Worm (Caenorhabditis elegans) whole organism, young adult: ENCODE results near the gene mars-1.

Source experiments
- B0035.1 ChIP-seq: sonication (generic microtip); optimal IDR thresholded peaks from 2 replicates; lab custom pipeline; 2016; ENCODE audit warnings: missing genetic modification characterization, mild to moderate bottlenecking, missing compliant biosample characterization, missing genotype, missing genetic modification reagents
- B0336.3 ChIP-seq: fragments of 200-800 bp; sonication (Bioruptor generic); IDR thresholded peaks from 2 replicates; pipeline ENCODE4 v1.3.6; 2022; ENCODE audit warnings: missing genetic modification characterization, missing compliant biosample characterization
- C06A6.2 ChIP-seq: fragments of 200-800 bp; sonication (Bioruptor generic); conservative IDR thresholded peaks from 2 replicates; pipeline ENCODE4 v1.3.6; 2022; ENCODE audit warnings: missing genetic modification characterization, missing compliant biosample characterization
- F33H1.4 ChIP-seq: fragments of 200-800 bp; sonication (Bioruptor generic); IDR thresholded peaks from 2 replicates; pipeline ENCODE4 v1.3.6; 2022; ENCODE audit warnings: missing genetic modification reagents, missing genetic modification characterization, missing compliant biosample characterization
- F37B4.10 ChIP-seq: fragments of 200-800 bp; sonication (Bioruptor generic); IDR thresholded peaks from 2 replicates; pipeline ENCODE4 v1.3.6; 2022; ENCODE audit warnings: missing genetic modification characterization, missing compliant biosample characterization
- F49E8.2 ChIP-seq: sonication (generic microtip); optimal IDR thresholded peaks from 3 replicates; lab custom pipeline; 2017; ENCODE audit warnings: missing genetic modification characterization, mild to moderate bottlenecking, missing compliant biosample characterization, antibody characterized with exemption, moderate library complexity; ENCODE audit not compliant: insufficient read depth
- K12H6.12 ChIP-seq: fragments of 200-800 bp; sonication (Bioruptor generic); optimal IDR thresholded peaks from 2 replicates; lab custom pipeline; 2018; ENCODE audit warnings: mild to moderate bottlenecking, missing genetic modification characterization, missing compliant biosample characterization
- Y53G8AR.9 ChIP-seq: fragments of 200-800 bp; sonication (Bioruptor generic); conservative IDR thresholded peaks from 2 replicates; pipeline ENCODE4 v1.3.6; 2022; ENCODE audit warnings: missing genetic modification reagents, missing genetic modification characterization, missing compliant biosample characterization
- Y67H2A.10 ChIP-seq: fragments of 200-800 bp; sonication (Bioruptor generic); conservative IDR thresholded peaks from 2 replicates; pipeline ENCODE4 v1.3.6; 2022; ENCODE audit warnings: missing genetic modification reagents, missing genetic modification characterization, missing compliant biosample characterization
- Y79H2A.3 ChIP-seq: fragments of 200-800 bp; sonication (Bioruptor generic); conservative IDR thresholded peaks from 2 replicates; pipeline ENCODE4 v1.3.6; 2022; ENCODE audit warnings: missing genetic modification reagents, missing genetic modification characterization, missing compliant biosample characterization
- Y95B8A.8 ChIP-seq: fragments of 200-800 bp; sonication (Bioruptor generic); IDR thresholded peaks from 2 replicates; pipeline ENCODE4 v1.3.6; 2022; ENCODE audit warnings: missing genetic modification reagents, missing genetic modification characterization, missing compliant biosample characterization
- ZK185.1 ChIP-seq: sonication (generic microtip); optimal IDR thresholded peaks from 2 replicates; lab custom pipeline; 2016; ENCODE audit warnings: mild to moderate bottlenecking, missing genetic modification characterization, missing compliant biosample characterization; ENCODE audit not compliant: poor library complexity, severe bottlenecking
- akir-1 ChIP-seq: fragments of 200-800 bp; sonication (Bioruptor generic); optimal IDR thresholded peaks from 2 replicates; lab custom pipeline; 2018; ENCODE audit warnings: mild to moderate bottlenecking, missing genetic modification characterization, moderate library complexity, missing compliant biosample characterization
- ama-1 ChIP-seq, 3 experiments: fragments of 150-350 bp in 1 of 3; sonication (generic microtip) in 2 of 3; optimal IDR thresholded peaks; 2 replicates each; lab custom pipeline; 2014 to 2018; ENCODE audit warnings: missing biosample characterization in 2 of 3, missing genetic modification characterization in 2 of 3, missing genetic modification reagents in 2 of 3
- attf-6 ChIP-seq: fragments of 200-800 bp; sonication (Bioruptor generic); IDR thresholded peaks from 2 replicates; pipeline ENCODE4 v1.3.6; 2022; ENCODE audit warnings: missing genetic modification reagents, missing genetic modification characterization, missing compliant biosample characterization
- ceh-79 ChIP-seq: sonication (generic microtip); optimal IDR thresholded peaks from 2 replicates; lab custom pipeline; 2017; ENCODE audit warnings: mild to moderate bottlenecking, missing genetic modification characterization, missing compliant biosample characterization
- egl-44 ChIP-seq: fragments of 200-800 bp; sonication (Bioruptor generic); IDR thresholded peaks from 2 replicates; pipeline ENCODE4 v1.3.6; 2022; ENCODE audit warnings: missing genetic modification reagents, missing genetic modification characterization, missing compliant biosample characterization
- ekl-4 ChIP-seq: fragments of 200-800 bp; sonication (Bioruptor generic); IDR thresholded peaks from 2 replicates; pipeline ENCODE4 v1.3.6; 2022; ENCODE audit warnings: missing genetic modification reagents, missing genetic modification characterization, missing compliant biosample characterization
- him-1 ChIP-seq: sonication (generic microtip); optimal IDR thresholded peaks from 2 replicates; lab custom pipeline; 2016; ENCODE audit warnings: missing genotype, missing genetic modification reagents, missing genetic modification characterization, missing compliant biosample characterization
- hmg-20 ChIP-seq: fragments of 200-800 bp; sonication (Bioruptor generic); IDR thresholded peaks from 2 replicates; pipeline ENCODE4 v1.3.6; 2022; ENCODE audit warnings: missing genetic modification reagents, missing genetic modification characterization, missing compliant biosample characterization
- hrde-1 ChIP-seq: sonication (generic microtip); optimal IDR thresholded peaks from 2 replicates; lab custom pipeline; 2016; ENCODE audit warnings: missing genetic modification characterization, mild to moderate bottlenecking, missing compliant biosample characterization, moderate library complexity, missing genotype, missing genetic modification reagents, borderline replicate concordance
- hsf-1 ChIP-seq: fragments of 200-800 bp; sonication (Bioruptor generic); IDR thresholded peaks from 2 replicates; pipeline ENCODE4 v1.3.6; 2022; ENCODE audit warnings: missing genetic modification reagents, missing genetic modification characterization, missing compliant biosample characterization
- lir-1 ChIP-seq: fragments of 200-800 bp; sonication (Bioruptor generic); conservative IDR thresholded peaks from 2 replicates; pipeline ENCODE4 v1.3.6; 2022; ENCODE audit warnings: missing genetic modification reagents, missing genetic modification characterization, missing compliant biosample characterization
- lsy-27 ChIP-seq: sonication (generic microtip); optimal IDR thresholded peaks from 2 replicates; lab custom pipeline; 2017; ENCODE audit warnings: missing genetic modification characterization, mild to moderate bottlenecking, missing compliant biosample characterization, antibody characterized with exemption, missing genotype, borderline replicate concordance; ENCODE audit not compliant: insufficient read depth
- madf-3 ChIP-seq: fragments of 200-800 bp; sonication (Bioruptor generic); IDR thresholded peaks from 2 replicates; pipeline ENCODE4 v1.3.6; 2022; ENCODE audit warnings: missing genetic modification reagents, missing genetic modification characterization, missing compliant biosample characterization
- madf-6 ChIP-seq: fragments of 200-800 bp; sonication (Bioruptor generic); IDR thresholded peaks from 2 replicates; pipeline ENCODE4 v1.3.6; 2022; ENCODE audit warnings: missing genetic modification reagents, missing genetic modification characterization, missing compliant biosample characterization
- nfyb-1 ChIP-seq: fragments of 200-800 bp; sonication (Bioruptor generic); IDR thresholded peaks from 2 replicates; pipeline ENCODE4 v1.3.6; 2022; ENCODE audit warnings: missing genetic modification reagents, missing genetic modification characterization, missing compliant biosample characterization
- nhr-120 ChIP-seq: fragments of 200-800 bp; sonication (Bioruptor generic); IDR thresholded peaks from 2 replicates; pipeline ENCODE4 v1.3.6; 2022; ENCODE audit warnings: missing genetic modification characterization, missing compliant biosample characterization
- pbrm-1 ChIP-seq: fragments of 200-800 bp; sonication (Bioruptor generic); IDR thresholded peaks from 2 replicates; pipeline ENCODE4 v1.3.6; 2022; ENCODE audit warnings: missing genetic modification reagents, missing genetic modification characterization, missing compliant biosample characterization
- pha-4 ChIP-seq: fragments of 150-350 bp; sonication (generic microtip); optimal IDR thresholded peaks from 2 replicates; lab custom pipeline; 2014; ENCODE audit warnings: missing biosample characterization, missing genetic modification reagents, missing genetic modification characterization
- rcor-1 ChIP-seq: fragments of 200-800 bp; sonication (Bioruptor generic); IDR thresholded peaks from 2 replicates; pipeline ENCODE4 v1.3.6; 2022; ENCODE audit warnings: missing genetic modification reagents, missing genetic modification characterization, missing compliant biosample characterization
- rec-8 ChIP-seq, 2 experiments: sonication (generic microtip); optimal IDR thresholded peaks; 2 replicates each; lab custom pipeline; 2016; ENCODE audit warnings: mild to moderate bottlenecking in 2 of 2, missing genetic modification characterization in 2 of 2, missing genetic modification reagents in 2 of 2, missing genotype in 2 of 2, missing biosample characterization in 1 of 2, missing compliant biosample characterization in 1 of 2, moderate library complexity in 1 of 2
- repo-1 ChIP-seq: sonication (generic microtip); optimal IDR thresholded peaks from 2 replicates; lab custom pipeline; 2017; ENCODE audit warnings: mild to moderate bottlenecking, missing genetic modification characterization, missing compliant biosample characterization
- rpc-1 ChIP-seq, 2 experiments: fragments of 150-350 bp in 1 of 2; sonication (generic microtip) in 1 of 2; optimal IDR thresholded peaks; 2 replicates each; lab custom pipeline; 2014 to 2018; ENCODE audit warnings: missing biosample characterization in 1 of 2, missing genetic modification characterization in 1 of 2, missing genetic modification reagents in 1 of 2, missing genotype in 1 of 2
- snpc-1.1 ChIP-seq: sonication (generic microtip); optimal IDR thresholded peaks from 2 replicates; lab custom pipeline; 2017; ENCODE audit warnings: missing genetic modification characterization, mild to moderate bottlenecking, missing compliant biosample characterization, antibody characterized with exemption, moderate library complexity, missing genotype, missing genetic modification reagents; ENCODE audit not compliant: insufficient read depth
- snpc-4 ChIP-seq, 5 experiments: fragments of 150-350 bp in 1 of 5; sonication (generic microtip) in 4 of 5; optimal IDR thresholded peaks; 2 replicates each; lab custom pipeline; 2014 to 2018; ENCODE audit warnings: missing genetic modification characterization in 5 of 5, missing biosample characterization in 3 of 5, antibody characterized with exemption in 2 of 5, mild to moderate bottlenecking in 2 of 5, missing compliant biosample characterization in 2 of 5, missing genotype in 2 of 5, moderate library complexity in 2 of 5, missing genetic modification reagents in 1 of 5
- ztf-22 ChIP-seq: fragments of 200-800 bp; sonication (Bioruptor generic); optimal IDR thresholded peaks from 2 replicates; lab custom pipeline; 2018; ENCODE audit warnings: mild to moderate bottlenecking, missing genetic modification characterization, moderate library complexity, missing compliant biosample characterization
- ztf-26 ChIP-seq: sonication (generic microtip); optimal IDR thresholded peaks from 2 replicates; lab custom pipeline; 2017; ENCODE audit warnings: missing genetic modification characterization, missing compliant biosample characterization

The mars-1 gene

DNA sequence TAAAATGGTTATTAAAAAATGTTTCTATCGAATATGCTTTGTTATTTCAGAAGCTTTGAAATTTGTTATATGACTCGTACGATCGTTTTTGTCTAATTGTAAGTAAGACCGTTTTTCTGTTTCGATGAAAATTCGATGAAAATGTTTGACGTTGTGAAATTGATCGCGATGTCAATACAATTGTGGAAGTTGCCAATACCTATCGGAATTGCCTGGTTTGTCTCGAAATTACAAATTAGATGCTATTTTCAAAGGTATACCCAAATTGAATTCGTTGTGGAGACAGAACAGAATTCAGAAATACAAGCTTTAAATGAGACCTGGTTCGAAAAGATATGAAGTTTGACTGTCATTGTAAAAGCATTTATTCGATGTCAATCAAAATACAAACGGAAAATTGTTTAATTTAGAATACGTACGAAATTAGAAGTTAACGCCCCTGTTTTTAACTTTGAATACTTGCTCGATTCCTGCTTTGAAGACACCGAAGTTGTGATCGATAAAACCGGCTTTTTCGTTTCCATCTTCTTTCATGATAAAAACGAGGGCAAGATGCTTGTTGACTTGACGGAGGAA, 31.9 kb downstream of the mars-1 start:
- no peak for TF ChIP-seq ztf-26
- TF ChIP-seq rpc-1 (optimal IDR thresholded peaks at IDR 0.05; lab: Kevin White, UChicago): no peak
- TF ChIP-seq rpc-1 (tag; optimal IDR thresholded peaks at IDR 0.05; lab: Kevin White, UChicago): no peak
- TF ChIP-seq ZK185.1 (tag; lab: Kevin White, UChicago): no peak
- TF ChIP-seq egl-44: no peak
- no peak for TF ChIP-seq Y95B8A.8 (GFP tag; lab: Robert Waterston, UW)
- peak; percentile 68 for TF ChIP-seq hrde-1 (tag; lab: Kevin White, UChicago)
- TF ChIP-seq ceh-79 (tag; lab: Kevin White, UChicago): no peak
- no peak for TF ChIP-seq ztf-22 (GFP tag; lab: Kevin White, UChicago)
- no peak for TF ChIP-seq repo-1
- no peak for TF ChIP-seq B0035.1 (tag; lab: Kevin White, UChicago)
- peak; percentile 56; the same call in 1 of the 2 replicates for TF ChIP-seq ekl-4
- peak; percentile 63; the same call in 1 of the 2 replicates for TF ChIP-seq attf-6 (GFP tag; lab: Robert Waterston, UW)
- TF ChIP-seq snpc-1.1 (tag; lab: Kevin White, UChicago): peak; percentile 32
- peak; percentile 48; the same call in 1 of the 2 replicates for TF ChIP-seq Y53G8AR.9
- 0 out of 2 replicates have a peak, but pooled peaks have one; percentile 43 for TF ChIP-seq pbrm-1 (GFP tag; lab: Robert Waterston, UW)
- TF ChIP-seq F33H1.4 (GFP tag; lab: Robert Waterston, UW): peak; percentile 37
- TF ChIP-seq Y79H2A.3 (GFP tag; lab: Robert Waterston, UW): no peak
- TF ChIP-seq pha-4: no peak
- no peak for TF ChIP-seq nhr-120 (GFP tag; lab: Robert Waterston, UW)
- TF ChIP-seq madf-6: peak; percentile 44; the same call in 1 of the 2 replicates
- no peak for TF ChIP-seq F37B4.10 (GFP tag; lab: Robert Waterston, UW)
- TF ChIP-seq rec-8 (tag; optimal IDR thresholded peaks at IDR 0.05; lab: Kevin White, UChicago): no peak
- no peak for TF ChIP-seq akir-1 (GFP tag; lab: Kevin White, UChicago)
- 0 out of 2 replicates have a peak, but pooled peaks have one; percentile 66 for TF ChIP-seq madf-3 (GFP tag; lab: Robert Waterston, UW)
- TF ChIP-seq rcor-1: no peak
- TF ChIP-seq lsy-27: no peak
- no peak for TF ChIP-seq nfyb-1
- no peak for TF ChIP-seq hmg-20 (GFP tag; lab: Robert Waterston, UW)
- TF ChIP-seq hsf-1 (GFP tag; lab: Robert Waterston, UW): no peak
- TF ChIP-seq him-1: peak; percentile 30
- no peak for TF ChIP-seq ama-1 (optimal IDR thresholded peaks at IDR 0.05; lab: Kevin White, UChicago)
- TF ChIP-seq ama-1 (GFP tag; optimal IDR thresholded peaks at IDR 0.05; lab: Kevin White, UChicago): no peak
- no peak for TF ChIP-seq lir-1
- no peak for TF ChIP-seq C06A6.2 (GFP tag; lab: Robert Waterston, UW)
- TF ChIP-seq snpc-4 (GFP tag; optimal IDR thresholded peaks at IDR 0.05; lab: Kevin White, UChicago): no peak
- peak in 1 of 4 experiments; percentile 49 for TF ChIP-seq snpc-4 (tag; optimal IDR thresholded peaks at IDR 0.05; lab: Kevin White, UChicago)
- peak; percentile 39 for TF ChIP-seq F49E8.2 (tag; lab: Kevin White, UChicago)
- TF ChIP-seq Y67H2A.10: no peak
- TF ChIP-seq K12H6.12 (tag; lab: Kevin White, UChicago): no peak
- TF ChIP-seq B0336.3 (GFP tag; lab: Robert Waterston, UW): peak; percentile 58; the same call in 1 of the 2 replicates
